Worm (Caenorhabditis elegans): ENCODE data around the gene Y75B12B.10.

- TF ChIP-seq ama-1 (optimal IDR thresholded peaks at IDR 0.05) (no peak), ama-1 (GFP tag; optimal IDR thresholded peaks at IDR 0.05) (no peak), aptf-2 (GFP tag; conservative IDR thresholded peaks at IDR 0.05) (no peak), lir-1 (GFP tag; conservative IDR thresholded peaks at IDR 0.05) (no peak), nfyb-1 (GFP tag; IDR thresholded peaks at IDR 0.05) (no peak)
Measured at ce11 chrV:15241259-15241658, 41.4 kb downstream of the Y75B12B.10 start, which contains the start of gene chil-12.

Data from whole organism, young adult.